Fruit fly (Drosophila melanogaster) Kc167 (cell line): ENCODE data around the gene Vm26Ac.

Experiments used
- Myc ChIP-seq: fragments of >200 bp; optimal IDR thresholded peaks from 2 replicates; lab custom pipeline; 2017; ENCODE audit warnings: missing external identifiers
- Sin3A ChIP-seq: fragments of >200 bp; optimal IDR thresholded peaks from 2 replicates; lab custom pipeline; 2018; ENCODE audit warnings: missing external identifiers
- h ChIP-seq: fragments of >200 bp; optimal IDR thresholded peaks from 3 replicates; lab custom pipeline; 2018; ENCODE audit warnings: missing external identifiers
- insv ChIP-seq: fragments of >200 bp; optimal IDR thresholded peaks from 3 replicates; lab custom pipeline; 2018; ENCODE audit warnings: missing external identifiers
- psq ChIP-seq: fragments of >200 bp; optimal IDR thresholded peaks from 2 replicates; lab custom pipeline; 2017; ENCODE audit warnings: missing external identifiers
- ttk ChIP-seq: sonication (Bioruptor generic); optimal IDR thresholded peaks from 2 replicates; lab custom pipeline; 2017; ENCODE audit warnings: missing external identifiers

The Vm26Ac gene

DNA sequence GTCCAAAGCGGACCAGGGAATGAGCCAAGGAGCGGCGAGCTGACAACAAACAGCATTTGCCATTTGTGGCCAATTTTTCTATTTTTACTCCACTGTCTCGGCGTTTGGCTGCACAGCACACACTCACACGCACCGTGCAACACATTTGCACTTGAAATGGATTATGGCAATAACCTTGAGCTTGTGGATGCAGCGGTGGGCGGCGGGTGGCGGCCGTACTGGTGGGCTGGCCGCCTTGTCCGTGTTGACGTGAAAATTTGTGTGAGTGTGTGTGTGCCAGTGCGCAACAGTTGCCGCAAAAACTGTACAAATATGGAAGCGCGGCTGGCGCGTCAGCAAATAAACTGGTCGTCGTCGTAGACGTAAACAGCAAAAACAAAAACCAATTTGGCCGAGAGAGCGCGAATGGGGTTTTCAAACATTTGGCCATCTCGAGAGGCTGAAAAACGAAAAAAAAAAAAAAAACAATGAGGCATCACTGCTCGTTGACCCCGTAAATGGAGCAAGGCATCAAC, 16.7 kb upstream of the Vm26Ac start:
- TF ChIP-seq Sin3A (lab: Kevin White, UChicago) = no peak

DNA sequence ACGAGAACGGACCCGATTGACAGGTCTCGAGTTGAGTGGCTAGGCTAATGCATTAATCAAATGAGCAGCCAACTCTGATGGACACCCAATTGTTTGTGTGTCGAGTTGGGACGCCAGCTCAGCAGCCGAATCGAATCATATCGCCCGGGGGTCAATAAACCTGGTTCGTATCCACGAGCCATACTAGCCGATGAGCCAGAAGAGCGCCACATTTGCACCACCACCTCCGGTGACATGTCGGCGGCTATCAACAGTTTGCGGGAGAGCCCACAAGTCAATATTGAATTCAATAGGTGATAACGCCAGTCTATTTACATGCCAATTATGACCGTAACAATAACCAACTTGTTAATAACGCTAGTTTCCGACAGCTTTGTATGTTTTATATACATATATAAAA, 15.7 kb upstream of the Vm26Ac start:
- TF ChIP-seq Sin3A (lab: Kevin White, UChicago) (no peak), psq (no peak), h (lab: Kevin White, UChicago) (no peak), insv (lab: Kevin White, UChicago) (no peak), Myc (lab: Kevin White, UChicago) (no peak), ttk (lab: Kevin White, UChicago) (no peak)

DNA sequence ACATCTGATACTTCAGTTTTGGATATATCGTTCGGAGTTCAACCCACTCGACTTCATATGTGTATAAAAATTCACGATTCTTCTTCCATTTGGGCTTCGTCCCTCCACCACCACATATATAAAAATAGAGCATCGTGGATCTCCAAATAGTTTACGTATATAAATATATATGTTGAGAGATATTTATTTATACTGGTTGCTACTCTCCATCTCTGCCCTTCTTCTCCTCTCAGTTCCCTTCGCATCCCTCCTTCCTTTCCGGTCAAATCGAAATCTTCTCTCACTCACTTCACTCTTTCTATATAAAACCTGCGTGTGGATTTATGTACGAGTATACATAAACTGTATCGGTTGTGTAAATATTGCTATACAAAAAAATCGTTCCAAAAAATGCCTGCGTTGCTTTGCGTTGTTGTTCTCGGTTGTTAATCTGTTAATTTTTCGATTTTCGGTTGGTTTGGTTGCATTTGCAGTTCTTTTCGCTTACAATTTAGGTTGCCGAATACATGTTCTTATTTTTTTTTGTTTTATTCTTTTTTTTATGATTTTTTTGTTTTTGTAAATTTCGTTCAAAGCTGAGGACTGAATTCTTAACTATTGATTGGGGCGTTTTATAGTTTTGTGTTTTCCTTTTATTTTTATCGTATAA, 14.3 kb upstream of the Vm26Ac start:
- TF ChIP-seq Sin3A (lab: Kevin White, UChicago) (no peak), psq (no peak)

DNA sequence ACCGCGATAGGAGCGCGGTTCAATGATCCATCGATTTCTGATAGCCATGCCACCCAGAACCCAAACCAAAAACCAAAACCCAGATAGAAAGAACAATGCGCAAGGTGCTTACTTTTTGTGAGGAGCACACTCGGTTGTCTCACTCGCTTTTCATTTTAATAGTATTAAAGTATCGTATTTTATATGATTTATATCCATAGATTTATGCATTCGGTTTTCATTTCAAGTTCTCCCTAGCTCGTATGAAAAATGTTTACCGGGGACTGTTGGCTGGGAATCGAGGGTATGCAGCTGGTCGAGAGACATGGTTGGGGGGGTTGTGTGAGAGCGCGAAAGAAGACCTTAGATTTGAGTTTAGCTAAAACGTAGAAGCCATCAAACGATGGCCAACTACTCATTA, 13.6 kb upstream of the Vm26Ac start:
- TF ChIP-seq h (lab: Kevin White, UChicago) (no peak), insv (lab: Kevin White, UChicago) (no peak), ttk (lab: Kevin White, UChicago) (no peak), Sin3A (lab: Kevin White, UChicago) (no peak), psq (no peak), Myc (lab: Kevin White, UChicago) (no peak)

DNA sequence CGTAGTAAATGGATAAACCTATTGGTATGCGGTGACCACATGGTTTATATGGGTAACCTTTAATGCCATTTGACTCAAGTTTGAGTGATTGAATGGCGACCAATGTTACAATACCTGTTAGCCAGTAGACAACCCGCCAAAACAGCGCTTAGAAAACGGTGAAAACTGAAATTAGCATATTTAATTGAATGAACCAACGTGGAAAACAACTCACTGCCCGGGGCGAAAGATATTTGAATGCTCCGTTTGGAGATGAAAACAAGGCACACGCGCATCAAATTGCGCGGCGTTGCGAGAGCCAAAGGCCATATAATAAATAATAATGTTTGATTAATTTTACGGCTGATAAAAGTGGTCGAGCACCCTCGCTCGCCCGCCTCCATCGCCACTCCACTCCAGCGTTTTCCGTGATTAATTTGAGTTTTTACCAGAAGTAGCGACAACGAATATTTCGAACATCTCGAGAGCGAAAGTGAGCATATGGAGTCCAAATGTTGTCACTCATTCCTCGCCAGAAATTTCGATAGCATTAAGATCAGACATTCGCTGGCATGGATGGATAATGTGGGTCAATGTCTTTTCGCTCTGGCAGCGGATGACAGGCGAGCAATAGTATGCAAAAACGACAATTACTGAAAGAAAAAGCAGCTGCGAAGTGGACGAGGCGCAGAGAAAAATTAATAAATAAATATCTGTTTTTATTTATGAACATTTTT, 12.8 kb upstream of the Vm26Ac start:
- TF ChIP-seq psq (no peak), Sin3A (lab: Kevin White, UChicago) (no peak), ttk (lab: Kevin White, UChicago) (no peak), insv (lab: Kevin White, UChicago) (no peak), h (lab: Kevin White, UChicago) (no peak), Myc (lab: Kevin White, UChicago) (no peak)

DNA sequence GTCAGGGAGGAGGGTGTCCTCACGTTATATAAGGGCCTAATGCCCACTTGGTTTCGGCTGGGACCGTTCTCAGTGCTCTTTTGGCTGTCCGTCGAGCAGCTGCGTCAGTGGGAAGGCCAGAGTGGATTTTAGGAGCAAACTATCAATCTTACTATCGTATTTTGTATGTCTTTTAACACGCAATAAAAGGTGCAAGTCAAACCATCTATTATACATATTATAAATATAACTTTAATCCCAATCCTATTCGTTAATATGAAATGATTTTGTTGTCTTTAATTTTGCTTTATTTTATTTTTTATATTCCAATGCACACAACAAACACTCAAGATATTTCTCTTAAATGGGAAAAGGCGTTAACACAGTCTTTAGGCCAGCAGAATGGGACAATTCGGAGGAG, 11.1 kb upstream of the Vm26Ac start, which contains the start of gene Ucp4B:
TSS of gene Ucp4B (plus strand) at position 301 of the 400 bp plus-strand sequence.
- TF ChIP-seq psq (no peak), Sin3A (lab: Kevin White, UChicago) (no peak), insv (lab: Kevin White, UChicago) (no peak), ttk (lab: Kevin White, UChicago) (no peak), Myc (lab: Kevin White, UChicago) (no peak), h (lab: Kevin White, UChicago) (no peak)

DNA sequence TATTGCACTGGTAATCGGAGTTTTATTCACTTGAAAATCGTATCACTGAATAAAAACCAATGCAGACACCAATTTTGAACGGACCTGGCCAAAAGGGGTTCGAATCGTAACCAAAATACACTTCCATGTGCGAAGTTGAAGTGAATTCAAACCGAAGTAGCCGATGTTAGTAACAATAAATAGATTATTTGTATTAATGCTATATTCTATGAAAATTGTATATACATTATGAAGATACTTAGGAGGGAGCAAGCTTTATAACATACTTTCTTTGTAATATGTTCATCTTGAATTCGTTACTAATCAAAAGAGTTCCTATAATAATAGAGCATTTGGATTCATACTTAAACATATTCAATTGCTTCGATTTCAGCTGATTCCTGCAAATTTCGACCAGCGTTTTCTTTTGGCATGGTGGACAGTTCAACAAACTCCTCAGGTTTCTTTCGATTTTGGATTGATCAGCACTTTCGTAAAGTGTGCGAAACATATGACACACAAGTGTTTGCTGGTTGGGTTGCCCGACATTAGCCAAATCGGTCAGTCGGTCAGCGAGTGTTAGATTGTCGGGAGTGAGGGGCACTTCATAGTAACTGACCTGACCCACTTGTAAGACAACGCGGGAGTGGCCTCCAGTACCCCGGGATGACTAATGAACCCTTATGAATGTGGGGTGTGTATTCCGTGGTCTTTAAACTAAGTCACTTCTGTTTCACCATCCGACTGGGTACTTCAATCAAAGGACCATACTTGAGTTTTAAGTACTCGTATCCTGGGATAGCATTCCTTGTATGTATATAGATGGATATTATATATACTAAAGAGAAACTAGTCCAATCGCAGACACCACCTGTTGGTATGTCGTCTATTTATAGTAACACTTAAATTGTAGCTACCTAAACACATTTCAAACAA, 9.5 kb upstream of the Vm26Ac start, which contains the start of the genes CG13992 and Ucp4C:
TSS of gene CG13992 (minus strand) at position 51 of the 915 bp plus-strand sequence.
TSS of gene Ucp4C (plus strand) at position 865 of the 915 bp plus-strand sequence.
- TF ChIP-seq psq = no peak

DNA sequence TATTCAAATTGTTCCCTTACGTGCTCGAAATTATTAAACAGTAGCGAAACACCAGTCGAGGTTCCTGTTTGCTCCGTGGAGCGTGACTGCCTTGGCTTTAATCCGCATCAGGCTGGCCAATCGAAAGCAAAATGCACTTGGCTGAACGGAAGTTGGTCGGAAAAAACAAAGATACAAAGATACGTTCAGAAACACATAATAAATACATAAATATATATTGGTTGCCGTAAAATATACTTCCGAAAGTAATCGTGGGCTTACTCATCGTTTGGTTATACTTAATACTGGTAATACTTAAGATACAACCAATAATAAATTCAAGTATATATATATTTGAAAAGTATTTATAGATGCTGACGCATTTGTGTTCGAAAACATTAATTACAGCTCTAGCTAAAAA, 6.4 kb upstream of the Vm26Ac start, which contains the start of gene psd:
TSS of gene psd (minus strand) at position 101 of the 400 bp plus-strand sequence.
- no peak for TF ChIP-seq psq
- no peak for TF ChIP-seq Sin3A (lab: Kevin White, UChicago)
- TF ChIP-seq h (lab: Kevin White, UChicago) = no peak
- no peak for TF ChIP-seq Myc (lab: Kevin White, UChicago)
- no peak for TF ChIP-seq insv (lab: Kevin White, UChicago)
- no peak for TF ChIP-seq ttk (lab: Kevin White, UChicago)

DNA sequence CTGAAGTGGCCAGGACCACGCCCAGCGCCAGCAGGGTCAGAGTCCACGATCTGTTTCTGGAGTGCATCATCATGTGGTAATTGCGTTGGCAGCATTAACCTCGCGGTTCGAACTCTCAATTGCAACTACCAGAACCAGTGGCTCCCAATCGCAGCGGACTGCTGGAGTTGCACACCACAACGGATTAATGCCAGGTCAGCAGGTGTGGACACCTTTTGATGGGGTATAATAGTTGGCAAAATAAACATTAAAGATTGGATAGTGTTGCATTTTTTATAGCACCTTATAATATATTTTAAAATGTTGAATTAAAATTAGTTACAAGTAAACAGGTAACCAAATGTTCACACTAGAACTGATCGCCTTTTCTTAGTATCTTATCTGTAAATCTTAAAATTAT, 5.8 kb upstream of the Vm26Ac start:
- no peak for TF ChIP-seq insv (lab: Kevin White, UChicago)
- TF ChIP-seq ttk (lab: Kevin White, UChicago) = no peak
- no peak for TF ChIP-seq Myc (lab: Kevin White, UChicago)

DNA sequence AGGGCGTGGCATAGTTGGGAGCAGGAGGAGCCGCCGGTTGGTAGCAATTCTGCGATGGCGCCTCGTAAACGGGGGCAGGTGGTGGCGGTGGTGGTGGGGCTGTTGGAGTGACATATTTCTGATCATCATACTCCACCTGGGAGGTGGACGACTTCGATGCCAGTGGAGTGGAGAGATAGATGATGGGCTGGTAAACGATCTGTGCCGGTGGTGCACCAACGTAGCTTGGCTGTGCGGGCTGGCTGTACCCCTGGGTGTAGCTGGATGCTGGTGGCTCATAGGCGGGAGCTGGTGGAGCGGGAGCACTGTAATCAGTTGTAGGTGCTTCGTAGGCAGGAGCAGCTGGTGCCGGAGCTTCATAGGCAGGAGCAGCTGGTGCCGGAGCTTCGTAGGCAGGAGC, 4.8 kb upstream of the Vm26Ac start:
- TF ChIP-seq Sin3A (lab: Kevin White, UChicago) = no peak
- TF ChIP-seq psq = no peak

DNA sequence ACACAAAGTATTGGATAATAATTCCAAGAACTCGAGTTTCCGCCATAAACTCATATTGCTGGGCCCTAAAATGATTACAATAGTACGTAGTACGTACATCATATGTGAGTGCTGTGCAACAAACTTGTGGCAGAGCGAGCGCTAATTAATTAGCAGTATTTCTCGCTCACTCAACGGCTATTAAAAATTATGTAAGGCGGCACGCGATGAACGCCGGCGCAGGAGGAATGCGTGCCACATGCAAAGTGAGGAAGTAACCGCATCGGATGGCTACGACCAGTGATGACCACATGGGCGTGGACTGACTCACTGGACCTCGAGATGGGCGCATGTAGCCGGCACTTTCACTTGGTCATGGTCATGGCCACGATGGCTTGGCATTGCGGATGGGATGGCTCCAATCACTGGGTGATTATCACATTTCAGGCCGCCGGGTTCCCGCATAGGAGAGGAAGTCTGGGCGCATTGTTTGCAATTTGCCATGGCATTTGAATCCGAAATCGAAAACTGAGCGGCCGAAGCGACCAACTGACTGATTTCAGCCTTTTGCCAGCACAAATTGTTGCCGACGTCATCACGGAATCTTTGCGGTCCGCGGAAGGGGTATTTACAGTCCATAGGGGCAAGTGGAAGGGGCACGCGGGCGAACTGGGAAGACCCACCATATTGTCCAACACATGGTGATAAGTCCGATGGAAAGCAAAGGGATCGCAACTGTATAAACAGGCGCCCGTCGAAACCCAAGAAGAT, 2.9 kb upstream of the Vm26Ac start:
- TF ChIP-seq Sin3A (lab: Kevin White, UChicago) (no peak), insv (lab: Kevin White, UChicago) (no peak), psq (no peak), Myc (lab: Kevin White, UChicago) (no peak), ttk (lab: Kevin White, UChicago) (no peak), h (lab: Kevin White, UChicago) (no peak)
